Worm (Caenorhabditis elegans) whole organism, L4/young adult: ENCODE results near the gene vit-5.

Experiments
- W03F9.2 ChIP-seq: fragments of 150-350 bp; optimal IDR thresholded peaks from 2 replicates; lab custom pipeline; 2014; ENCODE audit warnings: missing biosample characterization, missing genetic modification characterization
- dao-5 ChIP-seq: sonication (generic microtip); optimal IDR thresholded peaks from 2 replicates; lab custom pipeline; 2016; ENCODE audit warnings: missing genotype, missing genetic modification characterization, moderate library complexity, missing compliant biosample characterization
- him-1 ChIP-seq: sonication (generic microtip); optimal IDR thresholded peaks from 2 replicates; lab custom pipeline; 2016; ENCODE audit warnings: missing genotype, missing genetic modification reagents, missing genetic modification characterization, missing compliant biosample characterization

vit-5 gene

DNA sequence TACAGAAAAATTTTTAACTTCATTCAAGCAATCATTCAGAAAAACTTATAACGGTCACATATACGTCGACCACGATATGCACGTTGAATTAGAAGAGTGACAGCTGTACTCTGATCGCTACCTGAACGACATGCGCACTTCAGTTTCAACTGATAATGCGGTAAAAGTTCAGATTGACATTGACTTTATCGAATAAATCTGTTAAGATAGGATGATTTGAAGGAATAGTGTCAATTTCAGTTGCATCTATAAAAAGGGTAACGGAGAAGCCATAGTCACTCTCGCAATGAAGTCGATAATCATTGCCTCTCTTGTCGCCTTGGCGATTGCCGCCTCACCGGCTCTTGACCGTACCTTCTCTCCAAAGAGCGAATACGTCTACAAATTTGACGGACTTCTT, at the start of gene vit-5:
vit-5 (plus strand) TSS at position 277 of the 400 bp plus-strand sequence.
- TF ChIP-seq W03F9.2 (tag; lab: Kevin White, UChicago) (no peak), him-1 (tag; lab: Kevin White, UChicago) (no peak), dao-5 (no peak)

ce11 chrX:3362378-3362777, 40.9 kb upstream of the vit-5 start, which contains the start of gene dhs-26:
Gene dhs-26, minus strand, starts transcription at chrX:3362493.
- TF ChIP-seq dao-5, result no peak
- no peak for TF ChIP-seq W03F9.2 (tag; lab: Kevin White, UChicago)

ce11 chrX:3366782-3367181, 36.5 kb upstream of the vit-5 start:
- TF ChIP-seq dao-5, result no peak
- TF ChIP-seq W03F9.2 (tag; lab: Kevin White, UChicago), result no peak
- no peak for TF ChIP-seq him-1 (tag; lab: Kevin White, UChicago)

DNA sequence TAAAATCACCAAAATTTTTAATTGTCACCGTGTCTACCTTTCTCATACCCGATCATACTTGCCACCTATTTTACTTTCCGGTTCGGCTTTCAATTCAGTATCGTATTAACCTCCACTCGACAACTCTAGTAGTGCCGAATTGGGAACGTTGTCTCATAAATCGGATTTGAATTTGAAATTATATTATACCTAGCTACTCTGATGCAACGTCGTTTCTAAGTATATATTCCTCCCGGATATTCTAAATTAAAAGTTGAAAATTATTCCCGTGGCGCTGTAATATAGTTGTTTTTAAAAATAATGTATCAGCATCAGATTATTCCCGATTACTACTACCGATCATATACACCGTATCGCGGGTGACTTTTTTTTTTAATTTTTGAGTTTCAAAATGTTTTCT, 34.6 kb upstream of the vit-5 start, which contains the start of gene ZK563.2:
ZK563.2 (plus strand) TSS at position 301 of the 400 bp plus-strand sequence.
- TF ChIP-seq him-1 (tag; lab: Kevin White, UChicago) (no peak), dao-5 (no peak), W03F9.2 (tag; lab: Kevin White, UChicago) (no peak)

DNA sequence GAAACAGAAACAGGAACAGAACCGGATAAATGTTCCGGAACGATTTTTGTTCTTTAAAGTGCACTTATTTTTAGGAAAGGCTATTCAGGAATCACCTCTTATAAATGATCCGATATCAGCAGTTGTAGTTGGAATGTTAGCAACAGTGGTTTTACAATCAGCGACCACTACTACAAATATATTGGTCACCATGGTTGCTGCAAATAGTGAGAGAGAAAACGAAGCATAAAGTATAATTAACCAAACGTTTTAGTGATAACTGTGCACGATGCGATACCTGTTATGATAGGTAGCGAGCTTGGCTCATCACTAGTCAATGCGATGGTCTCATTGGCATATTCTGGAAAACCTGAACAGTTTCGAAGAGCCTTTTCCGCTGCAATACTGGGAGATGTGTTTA, 33.8 kb upstream of the vit-5 start:
- TF ChIP-seq dao-5 (no peak), W03F9.2 (tag; lab: Kevin White, UChicago) (no peak), him-1 (tag; lab: Kevin White, UChicago) (no peak)

DNA sequence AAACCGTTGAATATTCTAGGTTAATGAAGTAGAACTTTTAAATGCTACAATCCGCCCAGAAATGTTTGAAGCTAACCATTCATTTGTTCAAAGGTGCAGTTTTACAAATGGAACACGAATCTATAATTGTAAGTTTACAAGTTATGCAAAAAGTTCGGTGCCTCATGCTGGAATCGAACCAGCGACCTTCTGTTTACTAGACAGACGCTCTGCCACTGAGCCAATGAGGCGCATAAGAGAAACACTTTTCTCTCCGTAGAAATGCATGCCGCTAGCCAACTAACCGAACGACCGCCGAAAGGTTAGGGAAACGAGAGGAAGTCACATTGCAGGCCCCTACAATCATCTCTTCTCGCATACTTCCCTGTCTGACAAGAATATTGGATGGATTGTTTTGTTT, 32.0 kb upstream of the vit-5 start:
- peak; percentile 85 for TF ChIP-seq him-1 (tag; lab: Kevin White, UChicago)
- peak; percentile 27 for TF ChIP-seq dao-5
- no peak for TF ChIP-seq W03F9.2 (tag; lab: Kevin White, UChicago)

DNA sequence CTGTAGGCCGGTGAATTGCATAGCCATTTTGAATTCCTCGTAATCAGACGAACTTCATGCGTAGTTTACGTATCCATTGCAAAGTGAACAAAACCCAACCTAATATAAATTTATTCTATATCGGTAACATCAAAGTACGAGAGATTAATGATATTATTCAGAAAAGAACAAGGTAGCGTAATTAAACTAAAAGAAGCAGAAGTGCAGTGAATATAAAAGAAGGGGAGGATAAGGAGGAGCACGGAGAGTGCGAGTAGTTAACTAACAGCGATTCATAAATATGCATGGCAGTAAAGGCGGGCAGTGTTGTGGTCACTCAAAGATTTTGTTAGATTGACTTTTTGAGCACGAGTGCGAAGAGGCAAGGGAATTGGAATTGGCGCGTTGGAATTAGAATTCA, 28.6 kb upstream of the vit-5 start, which contains the start of gene clc-3:
clc-3 (minus strand) TSS at position 101 of the 400 bp plus-strand sequence.
- TF ChIP-seq dao-5 (no peak), W03F9.2 (tag; lab: Kevin White, UChicago) (no peak), him-1 (tag; lab: Kevin White, UChicago) (no peak)

DNA sequence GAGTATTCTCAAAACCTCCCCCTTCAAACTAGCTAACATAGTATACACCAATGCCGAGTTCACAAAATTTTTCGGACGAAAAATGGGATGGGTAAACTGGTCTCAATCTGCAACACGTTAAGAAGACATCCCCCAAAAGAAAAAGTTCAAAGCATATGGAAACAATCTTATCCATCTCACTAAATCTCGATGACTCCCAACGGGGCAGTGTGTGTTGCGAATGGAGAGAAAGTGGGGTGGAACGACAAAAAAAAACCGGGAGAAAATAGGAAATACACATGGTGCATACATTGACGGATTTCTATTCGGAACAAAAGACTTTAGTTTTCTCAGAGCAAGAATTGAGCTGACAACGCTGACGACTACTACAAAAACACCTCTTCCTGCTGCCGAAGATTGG, 28.0 kb upstream of the vit-5 start:
- TF ChIP-seq dao-5 (no peak), him-1 (tag; lab: Kevin White, UChicago) (no peak), W03F9.2 (tag; lab: Kevin White, UChicago) (no peak)

- TF ChIP-seq W03F9.2 (tag; lab: Kevin White, UChicago) (no peak), dao-5 (no peak), him-1 (tag; lab: Kevin White, UChicago) (no peak)
Observed at ce11 chrX:3379114-3379513, 24.2 kb upstream of the vit-5 start, which contains the start of gene sorf-1. Gene sorf-1, minus strand, starts transcription at chrX:3379248.

ce11 chrX:3380167-3380566, 23.1 kb upstream of the vit-5 start, which contains the start of gene ZK563.7:
Gene ZK563.7, plus strand, starts transcription at chrX:3380467.
- TF ChIP-seq W03F9.2 (tag; lab: Kevin White, UChicago), result no peak
- no peak for TF ChIP-seq dao-5
- no peak for TF ChIP-seq him-1 (tag; lab: Kevin White, UChicago)

ce11 chrX:3385362-3385761, 17.9 kb upstream of the vit-5 start, which contains the start of gene acp-1:
Gene acp-1, minus strand, starts transcription at chrX:3385462.
- TF ChIP-seq W03F9.2 (tag; lab: Kevin White, UChicago), result no peak
- no peak for TF ChIP-seq dao-5
- no peak for TF ChIP-seq him-1 (tag; lab: Kevin White, UChicago)

- no peak for TF ChIP-seq W03F9.2 (tag; lab: Kevin White, UChicago)
- no peak for TF ChIP-seq him-1 (tag; lab: Kevin White, UChicago)
- TF ChIP-seq dao-5, result no peak
Observed at ce11 chrX:3393562-3393961, 9.7 kb upstream of the vit-5 start, which contains the start of gene slcf-2. Gene slcf-2, plus strand, starts transcription at chrX:3393862.

DNA sequence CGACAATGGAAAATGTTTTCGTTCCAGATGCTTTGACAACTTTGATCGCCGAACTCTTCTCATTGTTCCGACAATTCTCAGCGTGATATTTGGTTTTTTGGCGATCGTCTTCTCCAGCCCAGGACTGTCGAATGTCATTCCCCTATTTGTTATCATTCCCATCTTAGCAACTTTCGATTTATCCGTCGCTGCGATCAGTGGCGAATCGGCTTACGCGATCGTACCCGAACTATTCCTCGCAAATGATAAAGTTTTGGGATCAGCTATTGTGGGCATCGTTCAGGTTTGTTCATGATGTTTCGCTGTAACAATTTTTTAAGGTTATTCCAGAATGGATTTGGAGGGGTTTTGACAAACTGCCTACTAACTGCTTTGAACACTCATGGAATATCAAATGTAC, 6.5 kb upstream of the vit-5 start:
- TF ChIP-seq W03F9.2 (tag; lab: Kevin White, UChicago) (no peak), him-1 (tag; lab: Kevin White, UChicago) (no peak), dao-5 (no peak)

ce11 chrX:3399917-3400316, 3.4 kb upstream of the vit-5 start, which contains the start of gene cht-1:
Gene cht-1, minus strand, starts transcription at chrX:3400017.
- TF ChIP-seq dao-5 (no peak), W03F9.2 (tag; lab: Kevin White, UChicago) (no peak), him-1 (tag; lab: Kevin White, UChicago) (no peak)

DNA sequence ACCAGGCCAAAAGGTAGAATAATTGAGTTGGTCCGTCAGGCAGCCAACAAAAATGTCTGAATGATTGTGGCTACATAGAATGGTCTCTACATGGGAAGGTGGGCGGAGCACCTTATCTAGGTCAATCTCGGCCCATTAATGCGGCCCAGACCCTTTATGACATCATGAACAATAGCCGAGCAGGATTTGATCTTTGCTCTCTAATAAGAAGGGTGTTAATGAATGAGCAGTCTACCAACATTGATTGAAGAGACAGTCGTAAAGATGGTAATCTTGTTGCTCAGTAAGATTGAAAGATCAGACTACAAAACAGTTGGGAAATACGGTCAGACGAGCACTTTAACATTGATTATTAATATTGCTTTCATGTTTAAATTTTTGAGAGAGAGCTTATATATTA, 2.9 kb upstream of the vit-5 start:
- TF ChIP-seq W03F9.2 (tag; lab: Kevin White, UChicago) (no peak), him-1 (tag; lab: Kevin White, UChicago) (no peak), dao-5 (no peak)
